Worm (Caenorhabditis elegans): Measurements from ENCODE around the gene hch-1.

DNA sequence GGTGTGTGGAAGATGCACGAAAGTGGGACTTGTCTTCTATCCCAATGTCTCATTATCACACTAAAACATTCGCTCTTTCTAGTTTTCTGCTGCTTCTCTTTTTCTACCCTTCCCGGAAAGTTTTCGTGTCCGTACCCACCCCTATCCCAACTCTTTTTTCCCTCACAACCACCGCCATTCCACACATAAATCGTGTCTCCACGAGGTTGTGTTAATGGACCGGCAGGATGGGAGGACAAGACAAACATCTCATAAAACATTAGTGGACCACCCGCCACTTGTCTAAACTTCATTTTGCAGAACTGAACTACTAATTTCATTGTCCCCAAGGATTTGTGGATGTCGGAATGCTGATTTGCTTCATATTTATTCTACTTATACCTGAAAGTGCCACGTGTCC is 25.7 kb downstream of the hch-1 start, which contains the start of gene slt-1:
- TF ChIP-seq sem-4 (tag; optimal IDR thresholded peaks at IDR 0.05), result no peak
- TF ChIP-seq nhr-237 (tag; optimal IDR thresholded peaks at IDR 0.05), result no peak
- TF ChIP-seq lin-13 (GFP tag; optimal IDR thresholded peaks at IDR 0.05), result no peak
- TF ChIP-seq unc-62 (GFP tag; optimal IDR thresholded peaks at IDR 0.05), result no peak
- no peak for TF ChIP-seq nhr-6 (tag; optimal IDR thresholded peaks at IDR 0.05)
- no peak for TF ChIP-seq alr-1 (tag; optimal IDR thresholded peaks at IDR 0.05)
- no peak for TF ChIP-seq snpc-4 (tag; optimal IDR thresholded peaks at IDR 0.05)
